Fruit fly (Drosophila melanogaster) whole organism, pupa: ENCODE results near the gene CG9922.

ENCODE experiments used
- CG17806 ChIP-seq: fragments of 200-800 bp; sonication (Bioruptor generic); optimal IDR thresholded peaks from 2 replicates; lab custom pipeline; 2018; ENCODE audit warnings: missing biosample characterization, mild to moderate bottlenecking, missing genetic modification characterization, moderate library complexity
- CG32121 ChIP-seq: fragments of 200-800 bp; sonication (Bioruptor generic); IDR thresholded peaks from 2 replicates; pipeline ENCODE4 v1.3.6; 2022; ENCODE audit warnings: missing biosample characterization, missing genetic modification characterization
- CG34367 ChIP-seq: fragments of 200-800 bp; sonication (Bioruptor generic); optimal IDR thresholded peaks from 2 replicates; lab custom pipeline; 2018; ENCODE audit warnings: missing biosample characterization, mild to moderate bottlenecking, missing genetic modification characterization
- D1 ChIP-seq: fragments of 200-800 bp; sonication (Bioruptor generic); optimal IDR thresholded peaks from 2 replicates; lab custom pipeline; 2018; ENCODE audit warnings: missing biosample characterization, mild to moderate bottlenecking, missing genetic modification characterization, moderate library complexity
- EcR ChIP-seq: fragments of 200-800 bp; sonication (Bioruptor generic); optimal IDR thresholded peaks from 3 replicates; lab custom pipeline; 2019; ENCODE audit warnings: missing biosample characterization, missing genetic modification characterization, mild to moderate bottlenecking, moderate library complexity, missing genetic modification reagents
- Pif1B ChIP-seq: fragments of 200-800 bp; sonication (Bioruptor generic); optimal IDR thresholded peaks from 3 replicates; lab custom pipeline; 2016; ENCODE audit warnings: missing biosample characterization, missing genetic modification characterization

DNA sequence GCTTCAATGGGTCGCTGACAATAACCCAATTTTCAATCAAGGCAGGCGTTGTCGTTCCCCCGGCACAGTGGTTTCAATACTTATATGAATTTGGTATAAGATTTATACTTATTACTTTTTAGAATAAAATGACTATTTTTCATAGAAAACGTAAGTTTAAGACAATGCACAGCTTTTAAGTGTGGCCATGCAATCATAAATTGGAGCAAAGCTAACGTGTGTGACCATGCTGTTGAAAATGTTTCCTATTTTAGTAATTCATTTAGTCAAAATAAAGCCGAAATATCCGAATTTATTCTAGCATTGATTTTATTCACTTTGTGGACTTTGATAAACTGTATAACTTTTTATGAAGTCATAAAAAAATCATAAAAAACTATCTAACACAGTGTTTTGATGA, 49.5 kb downstream of the CG9922 start:
- TF ChIP-seq EcR (no peak), CG34367 (tag; lab: Kevin White, UChicago) (no peak), CG17806 (tag; lab: Kevin White, UChicago) (no peak), D1 (no peak), Pif1B (no peak), CG32121 (GFP tag; lab: Robert Waterston, UW) (no peak)
